Worm (Caenorhabditis elegans): Measurements from ENCODE around the gene C36B7.3.

ce11 chrX:7124044-7124443 is 22.5 kb downstream of the C36B7.3 start:
- TF ChIP-seq pqm-1 (tag; optimal IDR thresholded peaks at IDR 0.05): peak; percentile 70
- no peak for TF ChIP-seq unc-39 (tag; optimal IDR thresholded peaks at IDR 0.05)
- TF ChIP-seq snpc-4 (tag; optimal IDR thresholded peaks at IDR 0.05): no peak
- TF ChIP-seq nhr-23 (tag; optimal IDR thresholded peaks at IDR 0.05): no peak
- TF ChIP-seq lin-15B (tag; optimal IDR thresholded peaks at IDR 0.05): no peak
- TF ChIP-seq nhr-12 (tag; optimal IDR thresholded peaks at IDR 0.05): no peak
- no peak for TF ChIP-seq elt-3 (tag; optimal IDR thresholded peaks at IDR 0.05)
- no peak for TF ChIP-seq ama-1 (optimal IDR thresholded peaks at IDR 0.05)
- no peak for TF ChIP-seq ztf-11 (tag; optimal IDR thresholded peaks at IDR 0.05)
- no peak for TF ChIP-seq elt-2 (tag; optimal IDR thresholded peaks at IDR 0.05)
- no peak for TF ChIP-seq aly-2 (tag; optimal IDR thresholded peaks at IDR 0.05)
- TF ChIP-seq tbx-2 (tag; optimal IDR thresholded peaks at IDR 0.05): no peak
- TF ChIP-seq pha-4 (tag; optimal IDR thresholded peaks at IDR 0.05): no peak
- no peak for TF ChIP-seq daf-12 (tag; optimal IDR thresholded peaks at IDR 0.05)

All from whole organism, L3 larva.